In the genomic region with DNA sequence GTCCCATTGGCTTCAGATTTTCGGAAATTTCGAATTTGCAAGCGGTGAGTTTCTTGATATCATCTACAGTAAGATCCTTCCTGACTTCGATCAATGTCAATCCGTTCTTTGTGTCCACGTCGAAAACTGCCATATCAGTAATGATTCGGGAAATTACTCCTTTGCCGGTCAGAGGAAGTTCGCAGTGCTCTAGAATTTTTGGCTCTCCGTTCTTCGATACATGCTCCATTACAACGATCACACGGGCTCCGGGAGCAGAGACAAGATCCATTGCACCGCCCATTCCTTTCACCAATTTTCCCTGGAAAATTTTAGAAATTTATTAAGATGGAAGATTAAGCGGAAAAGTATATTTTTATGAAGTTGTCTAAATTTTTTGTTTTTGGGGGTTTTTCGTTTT, we compare ENCODE assay signal across 2 worm cellular contexts.
TF ChIP-seq lines count a peak whose summit lies in the region.

No protein-coding gene starts in this region.

TF ChIP-seq in whole organism, L4 larva, 104 proteins besides CTCF, POLR2A, EP300 and RAD21 (continued from another document):
- TF ChIP-seq arid-1 (GFP tag; conservative IDR thresholded peaks at IDR 0.05; lab: Robert Waterston, UW) (0 out of 2 replicates have a peak, but pooled peaks have one; percentile 32), Y48G9A.11 (GFP tag; IDR thresholded peaks at IDR 0.05; lab: Robert Waterston, UW) (0 out of 2 replicates have a peak, but pooled peaks have one; percentile 38), zfp-3 (GFP tag; conservative IDR thresholded peaks at IDR 0.05; lab: Robert Waterston, UW) (no peak), aha-1 (tag; lab: Kevin White, UChicago) (peak; percentile 12), nhr-42 (GFP tag; IDR thresholded peaks at IDR 0.05; lab: Robert Waterston, UW) (no peak), saeg-2 (GFP tag; IDR thresholded peaks at IDR 0.05; lab: Robert Waterston, UW) (no peak), tra-1 (GFP tag; IDR thresholded peaks at IDR 0.05; lab: Robert Waterston, UW) (no peak), ztf-7 (tag; optimal IDR thresholded peaks at IDR 0.05; lab: Kevin White, UChicago) (no peak), F44E2.7 (GFP tag; IDR thresholded peaks at IDR 0.05; lab: Robert Waterston, UW) (no peak), unc-62 (GFP tag; optimal IDR thresholded peaks at IDR 0.05 in 1 of 2; lab: Kevin White, UChicago) (no peak), unc-62 (tag; optimal IDR thresholded peaks at IDR 0.05; lab: Kevin White, UChicago) (no peak), ces-1 (GFP tag; optimal IDR thresholded peaks at IDR 0.05; lab: Kevin White, UChicago) (no peak), vab-7 (GFP tag; IDR thresholded peaks at IDR 0.05; lab: Robert Waterston, UW) (no peak)
TF ChIP-seq in whole organism, L4 larva: peak in this region for 19.

TF ChIP-seq in whole organism, young adult, 124 proteins besides CTCF, POLR2A, EP300 and RAD21 (continued from another document):
- no peak for TF ChIP-seq ceh-79 (tag; optimal IDR thresholded peaks at IDR 0.05; lab: Kevin White, UChicago)
- TF ChIP-seq tbp1 (GFP tag; optimal IDR thresholded peaks at IDR 0.05; lab: Kevin White, UChicago), result no peak
- TF ChIP-seq Y79H2A.3 (GFP tag; conservative IDR thresholded peaks at IDR 0.05; lab: Robert Waterston, UW), result no peak
- TF ChIP-seq ztf-26 (tag; optimal IDR thresholded peaks at IDR 0.05; lab: Kevin White, UChicago), result no peak
- TF ChIP-seq madf-10 (tag; optimal IDR thresholded peaks at IDR 0.05; lab: Kevin White, UChicago), result no peak
- no peak for TF ChIP-seq ztf-25 (GFP tag; IDR thresholded peaks at IDR 0.05; lab: Robert Waterston, UW)
- no peak for TF ChIP-seq ztf-28 (GFP tag; IDR thresholded peaks at IDR 0.05; lab: Robert Waterston, UW)
- no peak for TF ChIP-seq mxl-1 (tag; optimal IDR thresholded peaks at IDR 0.05; lab: Kevin White, UChicago)
- TF ChIP-seq hmg-20 (GFP tag; IDR thresholded peaks at IDR 0.05; lab: Robert Waterston, UW), result no peak
- no peak for TF ChIP-seq let-526 (GFP tag; IDR thresholded peaks at IDR 0.05; lab: Robert Waterston, UW)
- no peak for TF ChIP-seq sptf-2 (GFP tag; optimal IDR thresholded peaks at IDR 0.05; lab: Kevin White, UChicago)
- TF ChIP-seq die-1 (tag; optimal IDR thresholded peaks at IDR 0.05; lab: Kevin White, UChicago), result no peak
- peak; percentile 20; the same call in 1 of the 2 replicates for TF ChIP-seq hmg-1.2 (GFP tag; IDR thresholded peaks at IDR 0.05; lab: Robert Waterston, UW)
- no peak for TF ChIP-seq madf-6 (GFP tag; IDR thresholded peaks at IDR 0.05; lab: Robert Waterston, UW)
- no peak for TF ChIP-seq F39B2.1 (GFP tag; IDR thresholded peaks at IDR 0.05; lab: Robert Waterston, UW)
- TF ChIP-seq ztf-22 (GFP tag; optimal IDR thresholded peaks at IDR 0.05; lab: Kevin White, UChicago), result no peak
- TF ChIP-seq chd-7 (tag; optimal IDR thresholded peaks at IDR 0.05; lab: Kevin White, UChicago), result peak; percentile 63
- TF ChIP-seq attf-6 (GFP tag; IDR thresholded peaks at IDR 0.05; lab: Robert Waterston, UW), result no peak
- TF ChIP-seq B0336.3 (GFP tag; IDR thresholded peaks at IDR 0.05; lab: Robert Waterston, UW), result no peak
- TF ChIP-seq F37B4.10 (GFP tag; IDR thresholded peaks at IDR 0.05; lab: Robert Waterston, UW), result no peak
- no peak for TF ChIP-seq dpl-1 (GFP tag; optimal IDR thresholded peaks at IDR 0.05; lab: Kevin White, UChicago)
- no peak for TF ChIP-seq zfh-2 (GFP tag; conservative IDR thresholded peaks at IDR 0.05; lab: Robert Waterston, UW)
- no peak for TF ChIP-seq unc-130 (GFP tag; optimal IDR thresholded peaks at IDR 0.05; lab: Kevin White, UChicago)
- no peak for TF ChIP-seq ccch-3 (GFP tag; optimal IDR thresholded peaks at IDR 0.05; lab: Kevin White, UChicago)
- peak; percentile 72; the same call in 1 of the 2 replicates for TF ChIP-seq cebp-2 (GFP tag; IDR thresholded peaks at IDR 0.05; lab: Robert Waterston, UW)
- TF ChIP-seq let-607 (tag; optimal IDR thresholded peaks at IDR 0.05; lab: Kevin White, UChicago), result peak in 1 of 2 experiments; percentile 16
- TF ChIP-seq gei-17 (GFP tag; optimal IDR thresholded peaks at IDR 0.05; lab: Kevin White, UChicago), result no peak
- peak; percentile 70; the same call in 1 of the 2 replicates for TF ChIP-seq Y56A3A.18 (GFP tag; IDR thresholded peaks at IDR 0.05; lab: Robert Waterston, UW)
- TF ChIP-seq nhr-90 (tag; optimal IDR thresholded peaks at IDR 0.05; lab: Kevin White, UChicago), result no peak
- TF ChIP-seq hrde-1 (tag; optimal IDR thresholded peaks at IDR 0.05; lab: Kevin White, UChicago; ENCODE audit: borderline replicate concordance), result no peak
- no peak for TF ChIP-seq ZK185.1 (tag; optimal IDR thresholded peaks at IDR 0.05; lab: Kevin White, UChicago; ENCODE audit: poor library complexity, severe bottlenecking)
- TF ChIP-seq attf-3 (GFP tag; conservative IDR thresholded peaks at IDR 0.05; lab: Robert Waterston, UW), result no peak
TF ChIP-seq in whole organism, young adult: peak in this region for 12.
